Fruit fly (Drosophila melanogaster): ENCODE data around the gene Vps60.

Gene Vps60

DNA sequence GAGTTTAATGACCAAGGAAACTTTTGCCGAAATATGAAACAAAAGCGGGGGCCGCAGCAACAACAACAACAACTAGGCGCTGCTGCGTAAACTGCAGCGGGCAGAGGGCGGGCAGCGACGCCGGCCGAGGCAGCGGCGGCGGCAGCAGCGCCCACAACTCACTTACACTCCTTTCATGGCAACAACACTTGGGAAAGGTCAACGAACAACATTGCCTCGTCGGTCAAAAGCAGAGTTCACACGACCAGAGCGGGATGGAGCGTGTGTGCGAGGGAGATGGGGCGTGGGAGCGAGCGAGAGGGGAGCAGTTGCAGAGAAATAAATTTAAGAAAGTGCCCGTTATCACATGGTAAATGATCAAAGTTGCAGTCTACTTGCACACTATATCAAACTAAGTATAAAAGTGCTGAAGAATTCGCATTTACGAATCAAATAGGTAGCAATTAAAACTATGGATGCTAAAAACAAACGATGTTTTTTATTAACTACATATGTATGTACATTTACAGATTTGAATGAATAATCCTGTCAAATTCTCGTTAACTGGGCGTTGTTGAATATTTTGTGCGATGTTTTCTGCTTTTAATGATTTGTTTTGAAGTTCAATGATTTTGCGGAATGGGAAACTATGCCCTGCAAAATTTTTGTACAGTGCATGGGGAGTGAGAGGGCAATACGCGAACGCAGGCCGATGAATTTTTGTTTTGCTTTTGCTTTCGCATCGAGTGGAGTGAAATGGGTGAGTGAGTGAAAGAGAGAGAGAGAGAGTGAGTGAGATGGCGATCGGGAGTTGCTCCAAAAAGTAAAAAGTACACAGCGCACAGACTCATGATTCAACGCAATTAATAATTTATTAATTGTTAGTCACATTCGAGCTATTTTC lies 13.0 kb downstream of the Vps60 start (continued):
- TF ChIP-seq CG10979 (tag; optimal IDR thresholded peaks at IDR 0.05): peak; percentile 30
- TF ChIP-seq sens (GFP tag): peak; percentile 50
- TF ChIP-seq lola (GFP tag; optimal IDR thresholded peaks at IDR 0.05): peak in 1 of 3 experiments; percentile 3

DNA sequence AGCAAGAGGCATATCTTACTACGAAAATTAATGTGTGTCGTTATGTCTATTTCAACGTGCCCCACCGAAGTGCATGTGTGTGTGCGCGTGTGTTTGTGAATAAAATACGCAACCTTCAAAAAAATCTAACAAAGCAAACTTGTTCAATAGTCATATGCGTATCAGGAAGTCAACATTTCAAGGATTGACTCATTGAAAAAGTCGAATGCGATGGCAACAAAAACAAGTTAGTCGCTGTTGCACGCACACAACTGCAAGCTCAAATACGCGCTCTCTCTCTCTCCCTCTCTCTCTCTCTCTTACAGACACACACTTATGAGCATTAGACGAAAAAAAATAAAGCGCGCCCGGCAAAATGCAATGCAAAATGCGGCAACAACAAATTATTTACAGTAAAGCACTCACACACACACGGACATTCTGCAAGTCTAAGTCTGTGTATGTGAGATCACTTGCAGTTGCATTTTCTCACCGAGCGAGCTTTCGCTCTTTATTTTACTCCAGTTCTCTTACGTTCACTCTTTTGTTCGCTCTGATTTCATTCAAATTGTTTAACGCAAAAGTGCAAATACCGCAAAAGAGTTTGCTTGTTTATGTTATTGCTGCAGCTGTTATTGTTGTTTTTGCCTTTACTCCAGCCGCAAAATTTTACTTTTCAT lies 14.7 kb downstream of the Vps60 start:
- TF ChIP-seq Chrac-16 (GFP tag; optimal IDR thresholded peaks at IDR 0.05) (no peak), shn (GFP tag; optimal IDR thresholded peaks at IDR 0.05) (no peak), Drgx (GFP tag; IDR thresholded peaks at IDR 0.05) (peak; percentile 67), z (GFP tag; IDR thresholded peaks at IDR 0.05) (peak; percentile 73; the same call in 2 of the 3 replicates), chinmo (GFP tag; IDR thresholded peaks at IDR 0.05; ENCODE audit: partially characterized antibody) (peak; percentile 93; the same call in 3 of the 4 replicates), Eip74EF (GFP tag; optimal IDR thresholded peaks at IDR 0.05) (peak in 1 of 2 experiments; percentile 98), Trl (optimal IDR thresholded peaks at IDR 0.05) (peak; percentile 76 to 85), Trl (GFP tag; optimal IDR thresholded peaks at IDR 0.05) (no peak), repo (GFP tag; optimal IDR thresholded peaks at IDR 0.05) (no peak), Bdp1 (GFP tag; optimal IDR thresholded peaks at IDR 0.05) (no peak), lbe (GFP tag; optimal IDR thresholded peaks at IDR 0.05) (peak; percentile 45), sqz (GFP tag; optimal IDR thresholded peaks at IDR 0.05) (peak; percentile 67), bsh (GFP tag; optimal IDR thresholded peaks at IDR 0.05) (peak in 1 of 2 experiments; percentile 27), knrl (GFP tag; IDR thresholded peaks at IDR 0.05; ENCODE audit: partially characterized antibody) (no peak), sd (tag; optimal IDR thresholded peaks at IDR 0.05) (peak; percentile 16), CG8765 (GFP tag; IDR thresholded peaks at IDR 0.05) (no peak), ken (GFP tag; IDR thresholded peaks at IDR 0.05) (no peak), CG3163 (GFP tag; optimal IDR thresholded peaks at IDR 0.05) (peak; percentile 92), ftz-f1 (GFP tag; optimal IDR thresholded peaks at IDR 0.05) (peak; percentile 14), CG11696 (GFP tag; IDR thresholded peaks at IDR 0.05) (no peak), pan (optimal IDR thresholded peaks at IDR 0.05) (no peak), pan (GFP tag; optimal IDR thresholded peaks at IDR 0.05 in 1 of 2, IDR thresholded peaks at IDR 0.05 in 1 of 2) (no peak), cg (GFP tag; optimal IDR thresholded peaks at IDR 0.05) (peak; percentile 90), dm (GFP tag; optimal IDR thresholded peaks at IDR 0.05) (no peak)

DNA sequence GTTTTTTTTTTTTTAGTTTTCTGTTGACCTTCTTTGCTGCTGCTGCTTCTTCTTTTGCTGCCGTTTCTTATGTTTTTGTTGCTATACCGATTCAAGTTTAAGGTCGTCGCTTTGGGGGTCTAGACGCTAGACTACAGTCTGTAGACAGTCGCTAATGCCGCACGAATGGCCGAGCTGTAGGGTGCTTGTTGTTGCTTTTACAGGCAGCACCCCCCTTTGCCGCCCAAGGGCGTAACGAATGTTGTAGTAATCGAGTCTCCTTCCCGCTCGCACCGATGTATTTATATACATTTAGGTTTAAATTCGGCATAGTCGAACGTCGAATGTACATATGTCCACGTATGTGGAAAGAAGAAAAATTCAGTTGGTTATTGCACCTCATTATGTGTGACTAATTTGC lies 16.5 kb downstream of the Vps60 start:
- TF ChIP-seq Aef1 (GFP tag; IDR thresholded peaks at IDR 0.05) (peak; percentile 44; the same call in 1 of the 3 replicates), crol (GFP tag; IDR thresholded peaks at IDR 0.05) (peak; percentile 53; the same call in 1 of the 2 replicates), ftz-f1 (GFP tag; optimal IDR thresholded peaks at IDR 0.05) (peak; percentile 92), CG7271 (tag; optimal IDR thresholded peaks at IDR 0.05) (no peak), Atf6 (GFP tag; IDR thresholded peaks at IDR 0.05) (0 out of 2 replicates have a peak, but pooled peaks have one; percentile 13), Vsx1 (GFP tag; optimal IDR thresholded peaks at IDR 0.05) (no peak), CG3847 (GFP tag; IDR thresholded peaks at IDR 0.05) (0 out of 2 replicates have a peak, but pooled peaks have one; percentile 13), PHDP (tag; optimal IDR thresholded peaks at IDR 0.05) (no peak), trem (tag; optimal IDR thresholded peaks at IDR 0.05) (no peak), rib (GFP tag; IDR thresholded peaks at IDR 0.05) (0 out of 2 replicates have a peak, but pooled peaks have one; percentile 13), chinmo (GFP tag; IDR thresholded peaks at IDR 0.05; ENCODE audit: partially characterized antibody) (peak; percentile 84; the same call in 3 of the 4 replicates), BEAF-32 (GFP tag; optimal IDR thresholded peaks at IDR 0.05) (no peak), stwl (tag; optimal IDR thresholded peaks at IDR 0.05) (no peak), CG10274 (GFP tag; optimal IDR thresholded peaks at IDR 0.05) (peak; percentile 21), Med (GFP tag) (peak; percentile 11), dati (GFP tag; IDR thresholded peaks at IDR 0.05) (0 out of 2 replicates have a peak, but pooled peaks have one; percentile 22), Neu2 (GFP tag; optimal IDR thresholded peaks at IDR 0.05; ENCODE audit: borderline replicate concordance) (no peak), CG17385 (GFP tag; optimal IDR thresholded peaks at IDR 0.05) (peak; percentile 11), CG1024 (GFP tag; IDR thresholded peaks at IDR 0.05) (no peak), CG4360 (GFP tag; IDR thresholded peaks at IDR 0.05) (peak; percentile 14; the same call in 1 of the 2 replicates)

All from whole organism, embryonic.